Worm (Caenorhabditis elegans): ENCODE measurements around the gene Y37E11B.5.

- TF ChIP-seq ZK185.1 (tag; optimal IDR thresholded peaks at IDR 0.05; ENCODE audit: poor library complexity, severe bottlenecking) (no peak), let-526 (GFP tag; IDR thresholded peaks at IDR 0.05) (no peak), ets-4 (GFP tag; optimal IDR thresholded peaks at IDR 0.05) (no peak), snpc-3.4 (tag; optimal IDR thresholded peaks at IDR 0.05) (no peak), efl-1 (GFP tag; optimal IDR thresholded peaks at IDR 0.05) (no peak), lin-26 (GFP tag; IDR thresholded peaks at IDR 0.05) (no peak), ama-1 (optimal IDR thresholded peaks at IDR 0.05) (no peak), ama-1 (GFP tag; optimal IDR thresholded peaks at IDR 0.05) (no peak), ztf-25 (GFP tag; IDR thresholded peaks at IDR 0.05) (no peak), lir-1 (GFP tag; conservative IDR thresholded peaks at IDR 0.05) (no peak), F49E8.2 (tag; optimal IDR thresholded peaks at IDR 0.05; ENCODE audit: insufficient read depth) (no peak), sdz-38 (tag; optimal IDR thresholded peaks at IDR 0.05) (no peak), hmg-1.2 (GFP tag; IDR thresholded peaks at IDR 0.05) (no peak), rcor-1 (GFP tag; IDR thresholded peaks at IDR 0.05) (no peak), F23B12.7 (tag; optimal IDR thresholded peaks at IDR 0.05; ENCODE audit: insufficient read depth) (no peak)
These were observed 41.0 kb downstream of the Y37E11B.5 start, which contains the start of gene osm-9 for ce11 chrIV:3557331-3557730.
